Worm (Caenorhabditis elegans): ENCODE measurements around the gene fipr-15.

ce11 chrIV:10909206-10909605, 28.8 kb downstream of the fipr-15 start, which contains the start of gene ZK596.2:
- TF ChIP-seq him-1 (tag; optimal IDR thresholded peaks at IDR 0.05): no peak
- TF ChIP-seq dao-5 (tag; optimal IDR thresholded peaks at IDR 0.05): no peak
